Worm (Caenorhabditis elegans) whole organism, young adult: ENCODE results near the gene sre-38.

ENCODE experiments used
- B0035.1 ChIP-seq: sonication (generic microtip); optimal IDR thresholded peaks from 2 replicates; lab custom pipeline; 2016; ENCODE audit warnings: missing genetic modification characterization, mild to moderate bottlenecking, missing compliant biosample characterization, missing genotype, missing genetic modification reagents
- B0261.1 ChIP-seq: sonication (generic microtip); optimal IDR thresholded peaks from 2 replicates; lab custom pipeline; 2016; ENCODE audit warnings: mild to moderate bottlenecking, missing genetic modification characterization, moderate library complexity, missing compliant biosample characterization
- F33H1.4 ChIP-seq: fragments of 200-800 bp; sonication (Bioruptor generic); IDR thresholded peaks from 2 replicates; pipeline ENCODE4 v1.3.6; 2022; ENCODE audit warnings: missing genetic modification reagents, missing genetic modification characterization, missing compliant biosample characterization
- F52B5.7 ChIP-seq: sonication (generic microtip); optimal IDR thresholded peaks from 2 replicates; lab custom pipeline; 2016; ENCODE audit warnings: mild to moderate bottlenecking, missing genetic modification characterization, missing compliant biosample characterization
- F57A8.1 ChIP-seq: fragments of 200-800 bp; sonication (Bioruptor generic); optimal IDR thresholded peaks from 2 replicates; lab custom pipeline; 2018; ENCODE audit warnings: mild to moderate bottlenecking, missing genetic modification characterization, moderate library complexity, missing compliant biosample characterization
- F57C9.4 ChIP-seq: sonication (generic microtip); optimal IDR thresholded peaks from 2 replicates; lab custom pipeline; 2017; ENCODE audit warnings: mild to moderate bottlenecking, missing genetic modification characterization, missing compliant biosample characterization
- Y53G8AR.9 ChIP-seq: fragments of 200-800 bp; sonication (Bioruptor generic); conservative IDR thresholded peaks from 2 replicates; pipeline ENCODE4 v1.3.6; 2022; ENCODE audit warnings: missing genetic modification reagents, missing genetic modification characterization, missing compliant biosample characterization
- Y56A3A.18 ChIP-seq: fragments of 200-800 bp; sonication (Bioruptor generic); IDR thresholded peaks from 2 replicates; pipeline ENCODE4 v1.3.6; 2022; ENCODE audit warnings: missing genetic modification reagents, missing genetic modification characterization, missing compliant biosample characterization
- Y95B8A.8 ChIP-seq: fragments of 200-800 bp; sonication (Bioruptor generic); IDR thresholded peaks from 2 replicates; pipeline ENCODE4 v1.3.6; 2022; ENCODE audit warnings: missing genetic modification reagents, missing genetic modification characterization, missing compliant biosample characterization
- aptf-2 ChIP-seq: fragments of 200-800 bp; sonication (Bioruptor generic); conservative IDR thresholded peaks from 2 replicates; pipeline ENCODE4 v1.3.6; 2022; ENCODE audit warnings: missing genetic modification reagents, missing genetic modification characterization, missing compliant biosample characterization
- atf-7 ChIP-seq: sonication (generic microtip); optimal IDR thresholded peaks from 2 replicates; lab custom pipeline; 2017; ENCODE audit warnings: mild to moderate bottlenecking, missing genetic modification characterization, missing compliant biosample characterization
- attf-5 ChIP-seq: fragments of 200-800 bp; sonication (Bioruptor generic); optimal IDR thresholded peaks from 2 replicates; lab custom pipeline; 2018; ENCODE audit warnings: mild to moderate bottlenecking, missing genetic modification characterization, missing compliant biosample characterization
- ceh-40 ChIP-seq: fragments of 200-800 bp; sonication (Bioruptor generic); IDR thresholded peaks from 2 replicates; pipeline ENCODE4 v1.3.6; 2022; ENCODE audit warnings: missing genetic modification characterization, missing compliant biosample characterization
- ceh-91 ChIP-seq: fragments of 200-800 bp; sonication (Bioruptor generic); IDR thresholded peaks from 2 replicates; pipeline ENCODE4 v1.3.6; 2022; ENCODE audit warnings: missing genetic modification reagents, missing genetic modification characterization, missing compliant biosample characterization
- dox-1 ChIP-seq: fragments of 200-800 bp; sonication (Bioruptor generic); IDR thresholded peaks from 2 replicates; pipeline ENCODE4 v1.3.6; 2022; ENCODE audit warnings: missing genetic modification reagents, missing genetic modification characterization, missing compliant biosample characterization
- efl-1 ChIP-seq: fragments of 150-350 bp; optimal IDR thresholded peaks from 2 replicates; lab custom pipeline; 2014; ENCODE audit warnings: missing biosample characterization, missing genetic modification reagents, missing genetic modification characterization
- ekl-4 ChIP-seq: fragments of 200-800 bp; sonication (Bioruptor generic); IDR thresholded peaks from 2 replicates; pipeline ENCODE4 v1.3.6; 2022; ENCODE audit warnings: missing genetic modification reagents, missing genetic modification characterization, missing compliant biosample characterization
- him-1 ChIP-seq: sonication (generic microtip); optimal IDR thresholded peaks from 2 replicates; lab custom pipeline; 2016; ENCODE audit warnings: missing genotype, missing genetic modification reagents, missing genetic modification characterization, missing compliant biosample characterization
- hlh-12 ChIP-seq: sonication (generic microtip); optimal IDR thresholded peaks from 2 replicates; lab custom pipeline; 2016; ENCODE audit warnings: missing genetic modification characterization, missing compliant biosample characterization
- hrde-1 ChIP-seq: sonication (generic microtip); optimal IDR thresholded peaks from 2 replicates; lab custom pipeline; 2016; ENCODE audit warnings: missing genetic modification characterization, mild to moderate bottlenecking, missing compliant biosample characterization, moderate library complexity, missing genotype, missing genetic modification reagents, borderline replicate concordance
- lag-1 ChIP-seq: fragments of 200-800 bp; sonication (Bioruptor generic); IDR thresholded peaks from 2 replicates; pipeline ENCODE4 v1.3.6; 2022; ENCODE audit warnings: missing genetic modification reagents, missing genetic modification characterization, missing compliant biosample characterization
- let-607 ChIP-seq, 2 experiments: fragments of 200-800 bp in 1 of 2; sonication (Bioruptor generic) in 1 of 2; sonication (generic microtip) in 1 of 2; optimal IDR thresholded peaks; 2 replicates each; lab custom pipeline; 2016 to 2018; ENCODE audit warnings: mild to moderate bottlenecking in 2 of 2, missing compliant biosample characterization in 2 of 2, missing genetic modification characterization in 2 of 2, moderate library complexity in 2 of 2, missing genotype in 1 of 2
- lin-26 ChIP-seq: fragments of 200-800 bp; sonication (Bioruptor generic); IDR thresholded peaks from 2 replicates; pipeline ENCODE4 v1.3.6; 2022; ENCODE audit warnings: missing genetic modification reagents, missing genetic modification characterization, missing compliant biosample characterization
- lir-1 ChIP-seq: fragments of 200-800 bp; sonication (Bioruptor generic); conservative IDR thresholded peaks from 2 replicates; pipeline ENCODE4 v1.3.6; 2022; ENCODE audit warnings: missing genetic modification reagents, missing genetic modification characterization, missing compliant biosample characterization
- lsy-27 ChIP-seq: sonication (generic microtip); optimal IDR thresholded peaks from 2 replicates; lab custom pipeline; 2017; ENCODE audit warnings: missing genetic modification characterization, mild to moderate bottlenecking, missing compliant biosample characterization, antibody characterized with exemption, missing genotype, borderline replicate concordance; ENCODE audit not compliant: insufficient read depth
- madf-8 ChIP-seq: fragments of 200-800 bp; sonication (Bioruptor generic); conservative IDR thresholded peaks from 2 replicates; pipeline ENCODE4 v1.3.6; 2022; ENCODE audit warnings: missing genetic modification reagents, missing genetic modification characterization, missing compliant biosample characterization
- mel-28 ChIP-seq: sonication (generic microtip); optimal IDR thresholded peaks from 2 replicates; lab custom pipeline; 2016; ENCODE audit warnings: borderline replicate concordance, mild to moderate bottlenecking, missing genetic modification characterization, missing compliant biosample characterization
- mes-4 ChIP-seq: sonication (generic microtip); optimal IDR thresholded peaks from 2 replicates; lab custom pipeline; 2016; ENCODE audit warnings: missing genotype, missing genetic modification characterization, missing compliant biosample characterization
- nfyb-1 ChIP-seq: fragments of 200-800 bp; sonication (Bioruptor generic); IDR thresholded peaks from 2 replicates; pipeline ENCODE4 v1.3.6; 2022; ENCODE audit warnings: missing genetic modification reagents, missing genetic modification characterization, missing compliant biosample characterization
- nhr-80 ChIP-seq: sonication (generic microtip); optimal IDR thresholded peaks from 2 replicates; lab custom pipeline; 2016; ENCODE audit warnings: missing genetic modification characterization, missing compliant biosample characterization
- pbrm-1 ChIP-seq: fragments of 200-800 bp; sonication (Bioruptor generic); IDR thresholded peaks from 2 replicates; pipeline ENCODE4 v1.3.6; 2022; ENCODE audit warnings: missing genetic modification reagents, missing genetic modification characterization, missing compliant biosample characterization
- pha-4 ChIP-seq: fragments of 150-350 bp; sonication (generic microtip); optimal IDR thresholded peaks from 2 replicates; lab custom pipeline; 2014; ENCODE audit warnings: missing biosample characterization, missing genetic modification reagents, missing genetic modification characterization
- sdz-38 ChIP-seq: sonication (generic microtip); optimal IDR thresholded peaks from 2 replicates; lab custom pipeline; 2016; ENCODE audit warnings: missing genotype, missing genetic modification characterization, missing compliant biosample characterization
- snpc-1.3 ChIP-seq: sonication (generic microtip); optimal IDR thresholded peaks from 2 replicates; lab custom pipeline; 2017; ENCODE audit warnings: missing genetic modification characterization, mild to moderate bottlenecking, missing compliant biosample characterization, antibody characterized with exemption, moderate library complexity, missing genotype, missing genetic modification reagents; ENCODE audit not compliant: insufficient read depth
- snpc-4 ChIP-seq, 5 experiments: fragments of 150-350 bp in 1 of 5; sonication (generic microtip) in 4 of 5; optimal IDR thresholded peaks; 2 replicates each; lab custom pipeline; 2014 to 2018; ENCODE audit warnings: missing genetic modification characterization in 5 of 5, missing biosample characterization in 3 of 5, antibody characterized with exemption in 2 of 5, mild to moderate bottlenecking in 2 of 5, missing compliant biosample characterization in 2 of 5, missing genotype in 2 of 5, moderate library complexity in 2 of 5, missing genetic modification reagents in 1 of 5
- somi-1 ChIP-seq: fragments of 200-800 bp; sonication (Bioruptor generic); optimal IDR thresholded peaks from 2 replicates; lab custom pipeline; 2018; ENCODE audit warnings: mild to moderate bottlenecking, missing genetic modification characterization, missing compliant biosample characterization
- unc-62 ChIP-seq: fragments of 150-350 bp; optimal IDR thresholded peaks from 2 replicates; lab custom pipeline; 2014; ENCODE audit warnings: missing biosample characterization, missing genetic modification reagents, missing genetic modification characterization
- xnd-1 ChIP-seq: sonication (generic microtip); optimal IDR thresholded peaks from 2 replicates; lab custom pipeline; 2016; ENCODE audit warnings: missing genotype, missing genetic modification reagents, missing genetic modification characterization, missing compliant biosample characterization
- zfh-2 ChIP-seq: fragments of 200-800 bp; sonication (Bioruptor generic); conservative IDR thresholded peaks from 2 replicates; pipeline ENCODE4 v1.3.6; 2022; ENCODE audit warnings: missing genetic modification reagents, missing genetic modification characterization, missing compliant biosample characterization
- ztf-28 ChIP-seq: fragments of 200-800 bp; sonication (Bioruptor generic); IDR thresholded peaks from 2 replicates; pipeline ENCODE4 v1.3.6; 2022; ENCODE audit warnings: missing genetic modification reagents, missing genetic modification characterization, missing compliant biosample characterization

Gene sre-38

DNA sequence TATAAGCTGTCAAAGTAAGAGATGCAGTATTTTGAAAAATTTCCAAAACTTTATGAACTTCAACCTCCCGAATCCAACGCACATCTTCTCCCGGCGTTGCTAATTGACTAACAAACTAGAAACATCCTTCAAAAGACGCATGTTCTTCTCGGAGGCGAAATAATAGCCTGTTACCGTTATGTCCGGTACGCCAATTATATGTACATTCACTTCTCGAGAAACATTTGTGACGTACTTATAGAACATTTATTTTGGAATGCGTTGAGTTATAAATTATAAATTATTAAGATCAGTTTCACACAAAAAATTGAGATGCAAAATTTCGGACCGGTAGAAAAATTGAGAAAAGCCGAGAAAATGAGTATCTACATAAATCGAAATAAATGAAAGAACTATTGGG lies 39.6 kb downstream of the sre-38 start, which contains the start of gene T21B4.3:
TSS of gene T21B4.3 (minus strand) at position 101 of the 400 bp plus-strand sequence.
- TF ChIP-seq lir-1 (GFP tag; lab: Robert Waterston, UW), result no peak
- no peak for TF ChIP-seq F57C9.4 (tag; lab: Kevin White, UChicago)
- no peak for TF ChIP-seq mes-4 (tag; lab: Kevin White, UChicago)
- TF ChIP-seq B0261.1 (tag; lab: Kevin White, UChicago), result no peak
- TF ChIP-seq pbrm-1 (GFP tag; lab: Robert Waterston, UW), result no peak
- no peak for TF ChIP-seq atf-7 (tag; lab: Kevin White, UChicago)
- TF ChIP-seq lsy-27, result no peak
- no peak for TF ChIP-seq unc-62 (GFP tag; lab: Kevin White, UChicago)
- TF ChIP-seq mel-28 (tag; lab: Kevin White, UChicago), result no peak

DNA sequence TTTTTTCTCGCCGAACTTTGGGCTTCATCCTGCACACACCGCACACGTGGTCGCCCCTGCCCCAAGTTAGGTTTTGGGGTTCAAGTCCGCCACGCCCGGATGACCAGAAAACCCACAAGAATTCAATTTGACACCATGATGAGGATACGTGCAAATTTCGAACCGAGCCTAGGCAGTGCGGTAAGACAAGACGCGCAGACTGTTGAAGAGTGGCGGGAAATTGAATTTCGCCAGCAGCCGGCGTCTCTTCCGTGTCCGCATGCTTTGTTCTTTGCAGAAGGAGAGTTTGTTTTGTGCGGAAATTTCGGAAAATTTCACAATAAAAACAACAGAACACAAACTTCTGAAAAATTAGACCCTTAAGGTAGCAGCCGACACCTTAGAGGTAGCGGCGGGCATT lies 42.6 kb downstream of the sre-38 start:
- TF ChIP-seq zfh-2 (GFP tag; lab: Robert Waterston, UW) (peak; percentile 42; the same call in 1 of the 2 replicates), ekl-4 (GFP tag; lab: Robert Waterston, UW) (no peak), F57A8.1 (GFP tag; lab: Kevin White, UChicago) (no peak), somi-1 (GFP tag; lab: Kevin White, UChicago) (no peak), madf-8 (no peak)
- TF ChIP-seq, all 124 proteins: peak for 1

DNA sequence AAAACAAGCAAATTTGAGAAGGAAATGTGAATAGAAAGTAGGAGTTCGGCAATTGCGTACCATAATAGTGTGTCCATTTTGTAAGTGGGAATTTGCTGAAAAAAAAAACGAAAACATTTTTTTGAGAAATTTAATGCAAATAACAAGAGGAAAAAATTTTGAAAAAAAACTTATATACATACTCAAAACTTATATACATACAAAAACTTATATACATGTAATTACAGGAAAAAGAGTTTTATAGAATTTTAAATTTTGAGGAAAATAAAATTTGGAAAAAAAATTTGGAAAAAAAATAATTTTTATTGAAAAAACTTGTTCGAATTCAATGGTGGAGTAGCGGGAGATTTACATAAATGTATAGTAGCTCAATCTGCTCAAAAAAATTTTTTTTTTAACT lies 45.4 kb downstream of the sre-38 start, which contains the start of gene ador-1:
TSS of gene ador-1 (minus strand) at position 101 of the 400 bp plus-strand sequence.
- TF ChIP-seq ceh-40 (GFP tag; lab: Robert Waterston, UW), result no peak
- TF ChIP-seq hrde-1, result no peak

DNA sequence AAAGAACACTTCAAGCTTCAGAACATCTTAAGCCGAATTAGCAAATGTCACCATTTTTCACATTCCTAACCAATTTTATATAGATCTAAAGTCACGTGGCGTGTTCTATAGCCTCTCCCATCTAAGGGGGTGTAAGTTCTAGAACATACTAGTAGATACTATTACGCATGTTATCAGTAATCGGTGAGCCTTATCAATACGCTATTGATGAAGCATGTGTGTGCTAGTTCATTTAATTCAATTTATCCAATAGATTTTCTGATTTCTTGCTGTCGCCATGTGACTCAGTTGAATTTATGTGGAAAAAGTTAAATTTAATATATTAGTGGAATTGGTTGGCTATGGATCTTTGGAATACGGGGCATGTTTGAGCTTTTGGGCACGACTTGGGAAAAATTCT lies 49.1 kb downstream of the sre-38 start:
- TF ChIP-seq Y53G8AR.9 (GFP tag; lab: Robert Waterston, UW), result no peak
- no peak for TF ChIP-seq F52B5.7 (tag; lab: Kevin White, UChicago)
- TF ChIP-seq F33H1.4, result no peak
- TF ChIP-seq, all 124 proteins: peak for 0

DNA sequence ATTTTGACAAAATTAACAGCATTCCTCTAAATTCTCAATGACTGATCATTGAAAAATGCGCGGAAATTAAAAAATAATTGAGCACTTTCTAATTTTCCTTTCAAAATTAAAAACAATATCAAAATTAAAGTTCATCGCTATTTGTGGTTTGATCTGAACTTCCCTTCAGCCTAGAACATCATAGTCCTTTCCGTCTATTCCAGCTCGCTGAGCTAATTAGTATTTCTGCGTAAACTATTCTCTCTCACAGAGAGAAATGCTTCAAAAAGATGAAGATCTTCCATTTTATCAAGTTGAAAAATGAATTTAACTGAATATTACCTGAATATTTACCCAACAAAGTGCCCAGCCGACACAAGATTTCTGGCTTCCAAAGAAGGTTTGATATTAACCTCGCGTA lies 49.7 kb downstream of the sre-38 start, which contains the start of gene srh-68:
TSS of gene srh-68 (plus strand) at position 301 of the 400 bp plus-strand sequence.
- no peak for TF ChIP-seq snpc-4 (GFP tag; optimal IDR thresholded peaks at IDR 0.05; lab: Kevin White, UChicago)
- no peak for TF ChIP-seq snpc-4 (tag; optimal IDR thresholded peaks at IDR 0.05; lab: Kevin White, UChicago)
- TF ChIP-seq nhr-80 (tag; lab: Kevin White, UChicago), result no peak
- no peak for TF ChIP-seq snpc-1.3 (tag; lab: Kevin White, UChicago)
- no peak for TF ChIP-seq hlh-12 (tag; lab: Kevin White, UChicago)
- TF ChIP-seq ceh-91 (GFP tag; lab: Robert Waterston, UW), result no peak
- TF ChIP-seq F57C9.4 (tag; lab: Kevin White, UChicago), result no peak
- no peak for TF ChIP-seq Y95B8A.8 (GFP tag; lab: Robert Waterston, UW)
- no peak for TF ChIP-seq ztf-28
- TF ChIP-seq efl-1, result no peak
- TF ChIP-seq let-607 (tag; optimal IDR thresholded peaks at IDR 0.05; lab: Kevin White, UChicago), result no peak
- TF ChIP-seq aptf-2 (GFP tag; lab: Robert Waterston, UW), result no peak

DNA sequence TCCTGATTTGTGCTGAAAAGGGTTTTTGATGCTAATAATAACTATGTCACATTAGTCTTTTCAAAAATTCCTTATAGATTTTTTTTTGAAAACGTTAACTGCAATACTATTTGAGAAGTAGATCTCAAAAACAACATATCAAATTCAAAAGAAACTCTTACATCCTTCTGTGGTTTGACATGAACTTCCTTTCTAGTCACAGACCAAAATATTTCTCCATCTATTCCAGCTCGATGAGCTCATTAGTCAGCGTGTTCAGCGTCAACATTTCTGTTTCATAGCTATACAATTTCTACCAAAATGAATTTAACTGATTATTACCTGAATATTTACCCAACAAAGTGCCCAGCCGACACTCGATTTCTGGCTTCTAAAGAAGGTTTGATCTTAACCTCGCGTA lies 51.3 kb downstream of the sre-38 start, which contains the start of gene srh-67:
TSS of gene srh-67 (plus strand) at position 301 of the 400 bp plus-strand sequence.
- TF ChIP-seq F52B5.7 (tag; lab: Kevin White, UChicago), result no peak
- no peak for TF ChIP-seq lin-26 (GFP tag; lab: Robert Waterston, UW)
- TF ChIP-seq lag-1, result no peak
- TF ChIP-seq nfyb-1, result no peak
- TF ChIP-seq Y53G8AR.9 (GFP tag; lab: Robert Waterston, UW), result no peak
- TF ChIP-seq Y56A3A.18 (GFP tag; lab: Robert Waterston, UW), result no peak
- TF ChIP-seq him-1 (tag; lab: Kevin White, UChicago), result no peak
- TF ChIP-seq B0035.1 (tag; lab: Kevin White, UChicago), result no peak
- no peak for TF ChIP-seq ceh-91 (GFP tag; lab: Robert Waterston, UW)
- TF ChIP-seq pha-4 (tag; lab: Kevin White, UChicago), result no peak
- TF ChIP-seq dox-1 (GFP tag; lab: Robert Waterston, UW), result no peak
- TF ChIP-seq xnd-1 (tag; lab: Kevin White, UChicago), result no peak
- no peak for TF ChIP-seq sdz-38 (tag; lab: Kevin White, UChicago)
- no peak for TF ChIP-seq attf-5 (GFP tag; lab: Kevin White, UChicago)
